Worm (Caenorhabditis elegans) whole organism, young adult: ENCODE measurements around the gene mat-2.

Source experiments
- B0336.3 ChIP-seq: fragments of 200-800 bp; sonication (Bioruptor generic); IDR thresholded peaks from 2 replicates; pipeline ENCODE4 v1.3.6; 2022; ENCODE audit warnings: missing genetic modification characterization, missing compliant biosample characterization
- C06A6.2 ChIP-seq: fragments of 200-800 bp; sonication (Bioruptor generic); conservative IDR thresholded peaks from 2 replicates; pipeline ENCODE4 v1.3.6; 2022; ENCODE audit warnings: missing genetic modification characterization, missing compliant biosample characterization
- D2030.7 ChIP-seq: fragments of 200-800 bp; sonication (Bioruptor generic); IDR thresholded peaks from 2 replicates; pipeline ENCODE4 v1.3.6; 2022; ENCODE audit warnings: missing genetic modification reagents, missing genetic modification characterization, missing compliant biosample characterization
- F10E7.11 ChIP-seq: sonication (generic microtip); optimal IDR thresholded peaks from 2 replicates; lab custom pipeline; 2017; ENCODE audit warnings: mild to moderate bottlenecking, missing genetic modification characterization, moderate library complexity, missing compliant biosample characterization
- F22D6.2 ChIP-seq: sonication (generic microtip); optimal IDR thresholded peaks from 2 replicates; lab custom pipeline; 2016; ENCODE audit warnings: mild to moderate bottlenecking, missing genetic modification characterization, missing compliant biosample characterization
- F23B12.7 ChIP-seq: sonication (generic microtip); optimal IDR thresholded peaks from 2 replicates; lab custom pipeline; 2017; ENCODE audit warnings: missing genetic modification characterization, mild to moderate bottlenecking, missing compliant biosample characterization, antibody characterized with exemption, moderate library complexity; ENCODE audit not compliant: insufficient read depth
- F39B2.1 ChIP-seq: fragments of 200-800 bp; sonication (Bioruptor generic); IDR thresholded peaks from 2 replicates; pipeline ENCODE4 v1.3.6; 2022; ENCODE audit warnings: missing genetic modification reagents, missing genetic modification characterization, missing compliant biosample characterization
- T26A5.8 ChIP-seq: sonication (generic microtip); optimal IDR thresholded peaks from 2 replicates; lab custom pipeline; 2016; ENCODE audit warnings: missing genetic modification characterization, missing compliant biosample characterization
- Y53G8AR.9 ChIP-seq: fragments of 200-800 bp; sonication (Bioruptor generic); conservative IDR thresholded peaks from 2 replicates; pipeline ENCODE4 v1.3.6; 2022; ENCODE audit warnings: missing genetic modification reagents, missing genetic modification characterization, missing compliant biosample characterization
- Y56A3A.18 ChIP-seq: fragments of 200-800 bp; sonication (Bioruptor generic); IDR thresholded peaks from 2 replicates; pipeline ENCODE4 v1.3.6; 2022; ENCODE audit warnings: missing genetic modification reagents, missing genetic modification characterization, missing compliant biosample characterization
- ama-1 ChIP-seq, 3 experiments: fragments of 150-350 bp in 1 of 3; sonication (generic microtip) in 2 of 3; optimal IDR thresholded peaks; 2 replicates each; lab custom pipeline; 2014 to 2018; ENCODE audit warnings: missing biosample characterization in 2 of 3, missing genetic modification characterization in 2 of 3, missing genetic modification reagents in 2 of 3
- aptf-2 ChIP-seq: fragments of 200-800 bp; sonication (Bioruptor generic); conservative IDR thresholded peaks from 2 replicates; pipeline ENCODE4 v1.3.6; 2022; ENCODE audit warnings: missing genetic modification reagents, missing genetic modification characterization, missing compliant biosample characterization
- cebp-1 ChIP-seq, 2 experiments: fragments of 200-800 bp in 1 of 2; sonication (Bioruptor generic) in 1 of 2; sonication (generic microtip) in 1 of 2; IDR thresholded peaks in 1 of 2; optimal IDR thresholded peaks in 1 of 2; 2 replicates each; pipeline versions ENCODE4 v1.3.6 to Lab custom; 2017 to 2022; ENCODE audit warnings: missing compliant biosample characterization in 2 of 2, missing genetic modification characterization in 2 of 2, mild to moderate bottlenecking in 1 of 2, missing genetic modification reagents in 1 of 2, moderate library complexity in 1 of 2
- chd-7 ChIP-seq: sonication (generic microtip); optimal IDR thresholded peaks from 2 replicates; lab custom pipeline; 2016; ENCODE audit warnings: mild to moderate bottlenecking, missing genetic modification characterization, moderate library complexity, missing compliant biosample characterization
- dox-1 ChIP-seq: fragments of 200-800 bp; sonication (Bioruptor generic); IDR thresholded peaks from 2 replicates; pipeline ENCODE4 v1.3.6; 2022; ENCODE audit warnings: missing genetic modification reagents, missing genetic modification characterization, missing compliant biosample characterization
- dpl-1 ChIP-seq: fragments of 150-350 bp; optimal IDR thresholded peaks from 2 replicates; lab custom pipeline; 2014; ENCODE audit warnings: missing biosample characterization, missing genetic modification reagents, missing genetic modification characterization
- egl-44 ChIP-seq: fragments of 200-800 bp; sonication (Bioruptor generic); IDR thresholded peaks from 2 replicates; pipeline ENCODE4 v1.3.6; 2022; ENCODE audit warnings: missing genetic modification reagents, missing genetic modification characterization, missing compliant biosample characterization
- ekl-4 ChIP-seq: fragments of 200-800 bp; sonication (Bioruptor generic); IDR thresholded peaks from 2 replicates; pipeline ENCODE4 v1.3.6; 2022; ENCODE audit warnings: missing genetic modification reagents, missing genetic modification characterization, missing compliant biosample characterization
- ets-4 ChIP-seq: fragments of 200-800 bp; sonication (Bioruptor generic); optimal IDR thresholded peaks from 2 replicates; lab custom pipeline; 2018; ENCODE audit warnings: mild to moderate bottlenecking, missing genetic modification characterization, missing compliant biosample characterization
- fkh-3 ChIP-seq: sonication (generic microtip); optimal IDR thresholded peaks from 2 replicates; lab custom pipeline; 2016; ENCODE audit warnings: mild to moderate bottlenecking, missing genetic modification characterization, missing compliant biosample characterization
- him-1 ChIP-seq: sonication (generic microtip); optimal IDR thresholded peaks from 2 replicates; lab custom pipeline; 2016; ENCODE audit warnings: missing genotype, missing genetic modification reagents, missing genetic modification characterization, missing compliant biosample characterization
- hrde-1 ChIP-seq: sonication (generic microtip); optimal IDR thresholded peaks from 2 replicates; lab custom pipeline; 2016; ENCODE audit warnings: missing genetic modification characterization, mild to moderate bottlenecking, missing compliant biosample characterization, moderate library complexity, missing genotype, missing genetic modification reagents, borderline replicate concordance
- hsf-1 ChIP-seq: fragments of 200-800 bp; sonication (Bioruptor generic); IDR thresholded peaks from 2 replicates; pipeline ENCODE4 v1.3.6; 2022; ENCODE audit warnings: missing genetic modification reagents, missing genetic modification characterization, missing compliant biosample characterization
- let-607 ChIP-seq, 2 experiments: fragments of 200-800 bp in 1 of 2; sonication (Bioruptor generic) in 1 of 2; sonication (generic microtip) in 1 of 2; optimal IDR thresholded peaks; 2 replicates each; lab custom pipeline; 2016 to 2018; ENCODE audit warnings: mild to moderate bottlenecking in 2 of 2, missing compliant biosample characterization in 2 of 2, missing genetic modification characterization in 2 of 2, moderate library complexity in 2 of 2, missing genotype in 1 of 2
- lin-26 ChIP-seq: fragments of 200-800 bp; sonication (Bioruptor generic); IDR thresholded peaks from 2 replicates; pipeline ENCODE4 v1.3.6; 2022; ENCODE audit warnings: missing genetic modification reagents, missing genetic modification characterization, missing compliant biosample characterization
- lin-35 ChIP-seq, 3 experiments: fragments of 150-350 bp in 2 of 3; sonication (generic microtip) in 1 of 3; optimal IDR thresholded peaks; 2 replicates each; lab custom pipeline; 2014 to 2018; ENCODE audit warnings: missing biosample characterization in 3 of 3, missing genetic modification characterization in 3 of 3, missing genetic modification reagents in 3 of 3
- lir-1 ChIP-seq: fragments of 200-800 bp; sonication (Bioruptor generic); conservative IDR thresholded peaks from 2 replicates; pipeline ENCODE4 v1.3.6; 2022; ENCODE audit warnings: missing genetic modification reagents, missing genetic modification characterization, missing compliant biosample characterization
- madf-10 ChIP-seq: sonication (generic microtip); optimal IDR thresholded peaks from 2 replicates; lab custom pipeline; 2016; ENCODE audit warnings: mild to moderate bottlenecking, missing genetic modification characterization, missing compliant biosample characterization
- mxl-1 ChIP-seq: sonication (generic microtip); optimal IDR thresholded peaks from 2 replicates; lab custom pipeline; 2016; ENCODE audit warnings: missing genetic modification characterization, missing compliant biosample characterization
- nfya-1 ChIP-seq: sonication (generic microtip); optimal IDR thresholded peaks from 2 replicates; lab custom pipeline; 2017; ENCODE audit warnings: antibody characterized with exemption, missing compliant biosample characterization, missing genetic modification characterization, borderline replicate concordance; ENCODE audit not compliant: insufficient read depth
- nfyb-1 ChIP-seq: fragments of 200-800 bp; sonication (Bioruptor generic); IDR thresholded peaks from 2 replicates; pipeline ENCODE4 v1.3.6; 2022; ENCODE audit warnings: missing genetic modification reagents, missing genetic modification characterization, missing compliant biosample characterization
- nhr-179 ChIP-seq: sonication (generic microtip); optimal IDR thresholded peaks from 2 replicates; lab custom pipeline; 2016; ENCODE audit warnings: mild to moderate bottlenecking, missing genetic modification characterization, missing compliant biosample characterization
- nhr-27 ChIP-seq: fragments of 200-800 bp; sonication (Bioruptor generic); optimal IDR thresholded peaks from 2 replicates; lab custom pipeline; 2018; ENCODE audit warnings: mild to moderate bottlenecking, missing genetic modification characterization, moderate library complexity, missing compliant biosample characterization
- nhr-80 ChIP-seq: sonication (generic microtip); optimal IDR thresholded peaks from 2 replicates; lab custom pipeline; 2016; ENCODE audit warnings: missing genetic modification characterization, missing compliant biosample characterization
- nhr-90 ChIP-seq: sonication (generic microtip); optimal IDR thresholded peaks from 2 replicates; lab custom pipeline; 2016; ENCODE audit warnings: missing genotype, mild to moderate bottlenecking, missing genetic modification characterization, missing compliant biosample characterization
- rec-8 ChIP-seq, 2 experiments: sonication (generic microtip); optimal IDR thresholded peaks; 2 replicates each; lab custom pipeline; 2016; ENCODE audit warnings: mild to moderate bottlenecking in 2 of 2, missing genetic modification characterization in 2 of 2, missing genetic modification reagents in 2 of 2, missing genotype in 2 of 2, missing biosample characterization in 1 of 2, missing compliant biosample characterization in 1 of 2, moderate library complexity in 1 of 2
- sdz-38 ChIP-seq: sonication (generic microtip); optimal IDR thresholded peaks from 2 replicates; lab custom pipeline; 2016; ENCODE audit warnings: missing genotype, missing genetic modification characterization, missing compliant biosample characterization
- snpc-1.1 ChIP-seq: sonication (generic microtip); optimal IDR thresholded peaks from 2 replicates; lab custom pipeline; 2017; ENCODE audit warnings: missing genetic modification characterization, mild to moderate bottlenecking, missing compliant biosample characterization, antibody characterized with exemption, moderate library complexity, missing genotype, missing genetic modification reagents; ENCODE audit not compliant: insufficient read depth
- tbp1 ChIP-seq: fragments of 200-800 bp; sonication (Bioruptor generic); optimal IDR thresholded peaks from 2 replicates; lab custom pipeline; 2018; ENCODE audit warnings: mild to moderate bottlenecking, missing genetic modification characterization, missing compliant biosample characterization
- unc-130 ChIP-seq: sonication (generic microtip); optimal IDR thresholded peaks from 2 replicates; lab custom pipeline; 2016; ENCODE audit warnings: missing genetic modification reagents, missing genetic modification characterization, missing compliant biosample characterization
- unc-62 ChIP-seq: fragments of 150-350 bp; optimal IDR thresholded peaks from 2 replicates; lab custom pipeline; 2014; ENCODE audit warnings: missing biosample characterization, missing genetic modification reagents, missing genetic modification characterization

The mat-2 gene

DNA sequence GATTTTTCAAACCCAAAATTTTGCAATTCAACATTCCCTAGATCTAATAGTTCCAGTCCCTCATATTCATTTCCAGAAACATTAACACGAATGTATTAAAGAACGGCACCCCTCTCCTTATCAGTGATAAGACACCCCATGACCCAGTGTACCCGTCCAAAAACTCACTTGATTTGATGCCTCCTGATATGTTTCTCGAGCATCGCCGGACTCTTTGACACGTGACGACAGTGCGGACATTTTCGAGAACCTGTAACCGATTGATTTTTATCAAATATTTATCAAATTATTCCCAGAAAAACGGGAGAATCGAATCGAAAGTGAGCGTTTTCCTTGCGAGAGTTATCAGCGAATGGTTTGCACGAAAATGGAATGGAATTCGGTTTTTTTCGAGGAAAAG lies 38.5 kb downstream of the mat-2 start (continued):
- TF ChIP-seq aptf-2 (GFP tag; lab: Robert Waterston, UW) (no peak), let-607 (tag; optimal IDR thresholded peaks at IDR 0.05; lab: Kevin White, UChicago) (peak in 1 of 2 experiments; percentile 17), hsf-1 (GFP tag; lab: Robert Waterston, UW) (peak; percentile 64; the same call in 1 of the 2 replicates), rec-8 (tag; optimal IDR thresholded peaks at IDR 0.05; lab: Kevin White, UChicago) (no peak), lin-26 (no peak), nhr-179 (tag; lab: Kevin White, UChicago) (no peak), unc-130 (no peak), nhr-90 (tag; lab: Kevin White, UChicago) (peak; percentile 26), egl-44 (GFP tag; lab: Robert Waterston, UW) (no peak), him-1 (tag; lab: Kevin White, UChicago) (no peak)

DNA sequence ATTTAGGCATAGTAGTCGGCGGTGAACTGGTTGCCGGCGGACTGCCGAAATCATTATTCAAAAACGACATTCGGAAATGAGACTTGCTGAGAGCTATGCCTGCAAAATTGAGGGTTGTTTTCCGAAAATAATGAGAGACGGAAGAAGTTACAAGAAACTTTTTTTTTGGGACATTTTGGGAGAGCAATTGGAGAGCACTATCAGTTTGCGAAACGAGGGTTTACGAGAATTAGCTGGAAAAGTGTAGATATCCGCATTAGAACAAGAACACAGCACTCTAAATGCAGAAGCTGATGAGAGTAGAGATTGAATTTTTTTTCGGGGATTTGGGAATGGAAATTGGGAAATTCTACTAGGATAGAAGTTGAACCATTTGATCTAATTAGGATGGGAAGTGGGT lies 40.0 kb downstream of the mat-2 start, which contains the start of gene pqm-1:
pqm-1 (minus strand) TSS at position 101 of the 400 bp plus-strand sequence.
- no peak for TF ChIP-seq D2030.7 (GFP tag; lab: Robert Waterston, UW)
- TF ChIP-seq F22D6.2 (tag; lab: Kevin White, UChicago) = no peak
- no peak for TF ChIP-seq hrde-1
- TF ChIP-seq unc-62 (GFP tag; lab: Kevin White, UChicago) = no peak

DNA sequence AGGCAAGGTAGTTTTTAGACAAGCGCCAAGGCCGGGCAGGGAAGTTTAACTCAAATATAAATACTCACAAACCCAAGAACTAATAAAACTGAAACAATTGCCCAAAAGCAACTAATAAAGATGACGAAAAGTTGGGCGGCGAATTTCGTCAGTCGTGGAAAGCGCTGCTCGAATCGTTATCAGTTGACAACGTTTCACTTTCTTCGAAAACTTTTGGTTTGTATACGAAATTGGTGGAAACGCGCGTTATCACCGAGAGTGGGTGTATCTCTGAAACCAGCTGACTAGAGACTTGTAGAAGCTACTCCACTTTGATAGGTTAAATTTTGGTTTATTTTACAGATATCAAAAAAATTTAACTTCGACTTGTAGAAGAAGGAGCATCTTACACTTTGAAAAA lies 40.6 kb downstream of the mat-2 start:
- TF ChIP-seq Y53G8AR.9 (GFP tag; lab: Robert Waterston, UW) (peak; percentile 31; the same call in 1 of the 2 replicates), dox-1 (GFP tag; lab: Robert Waterston, UW) (0 out of 2 replicates have a peak, but pooled peaks have one; percentile 11), nfya-1 (tag; lab: Kevin White, UChicago) (no peak), nhr-80 (peak; percentile 60)

DNA sequence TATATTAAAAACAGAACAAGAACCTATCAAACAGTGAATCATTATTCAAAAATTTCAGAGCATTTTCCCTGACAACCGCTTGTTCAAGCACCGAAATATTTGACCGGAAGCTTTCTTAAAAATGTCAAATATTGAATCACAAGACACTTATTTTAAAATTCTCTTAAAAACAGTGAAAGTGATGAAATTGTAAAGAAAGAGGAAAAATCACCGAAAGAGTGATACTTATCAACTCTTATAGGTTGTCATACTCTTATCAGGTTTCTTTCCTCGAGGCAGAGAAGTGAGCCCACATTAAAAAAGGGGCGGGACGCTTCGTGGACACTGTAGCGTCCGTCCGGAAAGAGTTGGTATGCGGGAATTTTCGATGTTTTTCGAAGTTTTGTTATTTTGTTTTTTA lies 41.3 kb downstream of the mat-2 start:
- TF ChIP-seq nhr-90 (tag; lab: Kevin White, UChicago) = no peak
- no peak for TF ChIP-seq fkh-3 (tag; lab: Kevin White, UChicago)
- no peak for TF ChIP-seq lir-1
- peak in 1 of 2 experiments; percentile 10 for TF ChIP-seq let-607 (tag; optimal IDR thresholded peaks at IDR 0.05; lab: Kevin White, UChicago)
- TF ChIP-seq nfyb-1 = no peak
- no peak for TF ChIP-seq F10E7.11 (tag; lab: Kevin White, UChicago)
- no peak for TF ChIP-seq mxl-1
- no peak for TF ChIP-seq chd-7 (tag; lab: Kevin White, UChicago)
- TF ChIP-seq ets-4 (GFP tag; lab: Kevin White, UChicago) = no peak
- TF ChIP-seq lin-26 = no peak
- TF ChIP-seq nhr-27 (tag; lab: Kevin White, UChicago) = no peak
- peak; percentile 33; the same call in 1 of the 2 replicates for TF ChIP-seq cebp-1 (GFP tag; IDR thresholded peaks at IDR 0.05; lab: Robert Waterston, UW)
- TF ChIP-seq cebp-1 (tag; optimal IDR thresholded peaks at IDR 0.05; lab: Kevin White, UChicago) = peak; percentile 56
- TF ChIP-seq Y56A3A.18 (GFP tag; lab: Robert Waterston, UW) = no peak
- TF ChIP-seq C06A6.2 (GFP tag; lab: Robert Waterston, UW) = no peak
- TF ChIP-seq nhr-80 = peak; percentile 74
- peak; percentile 46 for TF ChIP-seq F23B12.7 (tag; lab: Kevin White, UChicago)
- no peak for TF ChIP-seq rec-8 (tag; optimal IDR thresholded peaks at IDR 0.05; lab: Kevin White, UChicago)
- no peak for TF ChIP-seq B0336.3 (GFP tag; lab: Robert Waterston, UW)
- TF ChIP-seq dpl-1 = no peak
- TF ChIP-seq F39B2.1 (GFP tag; lab: Robert Waterston, UW) = no peak
- peak; percentile 19 for TF ChIP-seq tbp1 (GFP tag; lab: Kevin White, UChicago)
- TF ChIP-seq snpc-1.1 (tag; lab: Kevin White, UChicago) = no peak
- TF ChIP-seq lin-35 (GFP tag; optimal IDR thresholded peaks at IDR 0.05; lab: Kevin White, UChicago) = no peak
- no peak for TF ChIP-seq T26A5.8 (tag; lab: Kevin White, UChicago)
- TF ChIP-seq ama-1 (optimal IDR thresholded peaks at IDR 0.05; lab: Kevin White, UChicago) = no peak
- no peak for TF ChIP-seq ama-1 (GFP tag; optimal IDR thresholded peaks at IDR 0.05; lab: Kevin White, UChicago)
- no peak for TF ChIP-seq madf-10 (tag; lab: Kevin White, UChicago)
- TF ChIP-seq ekl-4 (GFP tag; lab: Robert Waterston, UW) = no peak
- TF ChIP-seq unc-62 (GFP tag; lab: Kevin White, UChicago) = peak; percentile 9
- no peak for TF ChIP-seq sdz-38 (tag; lab: Kevin White, UChicago)
